Worm (Caenorhabditis elegans) whole organism, young adult: ENCODE measurements around the gene ZK994.6.

Experiments used
- bed-2 ChIP-seq: fragments of 200-800 bp; sonication (Bioruptor generic); IDR thresholded peaks from 2 replicates; pipeline ENCODE4 v1.3.6; 2022; ENCODE audit warnings: missing genetic modification reagents, missing genetic modification characterization, missing compliant biosample characterization
- lsy-27 ChIP-seq: sonication (generic microtip); optimal IDR thresholded peaks from 2 replicates; lab custom pipeline; 2017; ENCODE audit warnings: missing genetic modification characterization, mild to moderate bottlenecking, missing compliant biosample characterization, antibody characterized with exemption, missing genotype, borderline replicate concordance; ENCODE audit not compliant: insufficient read depth
- nfya-1 ChIP-seq: sonication (generic microtip); optimal IDR thresholded peaks from 2 replicates; lab custom pipeline; 2017; ENCODE audit warnings: antibody characterized with exemption, missing compliant biosample characterization, missing genetic modification characterization, borderline replicate concordance; ENCODE audit not compliant: insufficient read depth

ce11 chrV:8517711-8518110 is 10.5 kb upstream of the ZK994.6 start:
- TF ChIP-seq nfya-1 (tag; lab: Kevin White, UChicago) (no peak), bed-2 (no peak), lsy-27 (tag; lab: Kevin White, UChicago) (no peak)
